ENCODE assay signal across 2 fruit fly cellular contexts in genomic region chr3R:29375397-29376014, dm6.
TF ChIP-seq lines count a peak whose summit lies in the region.

No protein-coding gene starts in this region.

- TF ChIP-seq CTCF in whole organism, embryonic (GFP tag; optimal IDR thresholded peaks at IDR 0.05; lab: Kevin White, UChicago), result no peak

TF ChIP-seq in whole organism, embryonic, 481 proteins besides CTCF, POLR2A, EP300 and RAD21:
- TF ChIP-seq Gug (GFP tag; IDR thresholded peaks at IDR 0.05; lab: Robert Waterston, UW), result no peak
- TF ChIP-seq CG7372 (GFP tag; IDR thresholded peaks at IDR 0.05; lab: Robert Waterston, UW), result no peak
- TF ChIP-seq D (optimal IDR thresholded peaks at IDR 0.05; lab: Kevin White, UChicago), result no peak
- peak; percentile 3 for TF ChIP-seq D (GFP tag; optimal IDR thresholded peaks at IDR 0.05; lab: Kevin White, UChicago)
- TF ChIP-seq danr (GFP tag; IDR thresholded peaks at IDR 0.05; lab: Robert Waterston, UW), result no peak
- peak; percentile 72 for TF ChIP-seq pros (GFP tag; optimal IDR thresholded peaks at IDR 0.05; lab: Kevin White, UChicago)
- no peak for TF ChIP-seq gro (GFP tag; optimal IDR thresholded peaks at IDR 0.05; lab: Kevin White, UChicago)
- TF ChIP-seq sisA (GFP tag; IDR thresholded peaks at IDR 0.05; lab: Robert Waterston, UW), result no peak
- peak; percentile 63 for TF ChIP-seq CG4360 (GFP tag; IDR thresholded peaks at IDR 0.05; lab: Robert Waterston, UW)
- TF ChIP-seq CG15601 (tag; optimal IDR thresholded peaks at IDR 0.05; lab: Kevin White, UChicago), result no peak
- TF ChIP-seq Meics (GFP tag; optimal IDR thresholded peaks at IDR 0.05; lab: Kevin White, UChicago), result no peak
- no peak for TF ChIP-seq tap (tag; optimal IDR thresholded peaks at IDR 0.05; lab: Kevin White, UChicago)
- no peak for TF ChIP-seq CG12104 (GFP tag; optimal IDR thresholded peaks at IDR 0.05; lab: Kevin White, UChicago)
- no peak for TF ChIP-seq Kr (GFP tag; optimal IDR thresholded peaks at IDR 0.05; lab: Kevin White, UChicago)
- TF ChIP-seq ato (GFP tag; IDR thresholded peaks at IDR 0.05; lab: Robert Waterston, UW; ENCODE audit: partially characterized antibody), result no peak
- no peak for TF ChIP-seq Poxn (GFP tag; IDR thresholded peaks at IDR 0.05; lab: Robert Waterston, UW)
- TF ChIP-seq pum (GFP tag; optimal IDR thresholded peaks at IDR 0.05; lab: Kevin White, UChicago), result no peak
- TF ChIP-seq Dbx (GFP tag; IDR thresholded peaks at IDR 0.05; lab: Robert Waterston, UW), result no peak
- TF ChIP-seq CG10366 (GFP tag; IDR thresholded peaks at IDR 0.05; lab: Robert Waterston, UW), result no peak
- TF ChIP-seq MTF-1 (GFP tag; optimal IDR thresholded peaks at IDR 0.05; lab: Kevin White, UChicago; ENCODE audit: borderline replicate concordance), result no peak
- no peak for TF ChIP-seq CG4282 (GFP tag; optimal IDR thresholded peaks at IDR 0.05; lab: Kevin White, UChicago)
- no peak for TF ChIP-seq Oli (tag; optimal IDR thresholded peaks at IDR 0.05; lab: Kevin White, UChicago)
- no peak for TF ChIP-seq CG12391 (tag; optimal IDR thresholded peaks at IDR 0.05; lab: Kevin White, UChicago)
- no peak for TF ChIP-seq Nf-YA (GFP tag; IDR thresholded peaks at IDR 0.05; lab: Robert Waterston, UW)
- no peak for TF ChIP-seq CG11398 (GFP tag; optimal IDR thresholded peaks at IDR 0.05; lab: Kevin White, UChicago)
- TF ChIP-seq amos (GFP tag; IDR thresholded peaks at IDR 0.05; lab: Robert Waterston, UW; ENCODE audit: partially characterized antibody), result no peak
- TF ChIP-seq crc (GFP tag; optimal IDR thresholded peaks at IDR 0.05; lab: Kevin White, UChicago), result no peak
- no peak for TF ChIP-seq CG5953 (GFP tag; IDR thresholded peaks at IDR 0.05; lab: Robert Waterston, UW)
- TF ChIP-seq fu2 (GFP tag; optimal IDR thresholded peaks at IDR 0.05; lab: Kevin White, UChicago), result no peak
- no peak for TF ChIP-seq CG14860 (GFP tag; IDR thresholded peaks at IDR 0.05; lab: Robert Waterston, UW; ENCODE audit: partially characterized antibody)
- TF ChIP-seq CG15514 (GFP tag; optimal IDR thresholded peaks at IDR 0.05; lab: Kevin White, UChicago), result no peak
- no peak for TF ChIP-seq CG1529 (GFP tag; optimal IDR thresholded peaks at IDR 0.05; lab: Kevin White, UChicago)
- peak; percentile 3 for TF ChIP-seq sqz (GFP tag; optimal IDR thresholded peaks at IDR 0.05; lab: Kevin White, UChicago)
- TF ChIP-seq CG43689 (GFP tag; IDR thresholded peaks at IDR 0.05; lab: Robert Waterston, UW), result no peak
- peak; percentile 96 for TF ChIP-seq gsb-n (tag; optimal IDR thresholded peaks at IDR 0.05; lab: Kevin White, UChicago)
- TF ChIP-seq CG30431 (GFP tag; optimal IDR thresholded peaks at IDR 0.05; lab: Kevin White, UChicago), result no peak

TF ChIP-seq in whole organism, prepupa, 60 proteins besides CTCF, POLR2A, EP300 and RAD21:
- TF ChIP-seq CG6792 (GFP tag; optimal IDR thresholded peaks at IDR 0.05; lab: Kevin White, UChicago) (no peak), svp (GFP tag; lab: Kevin White, UChicago) (peak; percentile 23)
